Worm (Caenorhabditis elegans): ENCODE measurements around the gene cal-2.
A peak's percentile ranks its signal among the peaks of the same experiment; 100 is the strongest.

cal-2 gene

DNA sequence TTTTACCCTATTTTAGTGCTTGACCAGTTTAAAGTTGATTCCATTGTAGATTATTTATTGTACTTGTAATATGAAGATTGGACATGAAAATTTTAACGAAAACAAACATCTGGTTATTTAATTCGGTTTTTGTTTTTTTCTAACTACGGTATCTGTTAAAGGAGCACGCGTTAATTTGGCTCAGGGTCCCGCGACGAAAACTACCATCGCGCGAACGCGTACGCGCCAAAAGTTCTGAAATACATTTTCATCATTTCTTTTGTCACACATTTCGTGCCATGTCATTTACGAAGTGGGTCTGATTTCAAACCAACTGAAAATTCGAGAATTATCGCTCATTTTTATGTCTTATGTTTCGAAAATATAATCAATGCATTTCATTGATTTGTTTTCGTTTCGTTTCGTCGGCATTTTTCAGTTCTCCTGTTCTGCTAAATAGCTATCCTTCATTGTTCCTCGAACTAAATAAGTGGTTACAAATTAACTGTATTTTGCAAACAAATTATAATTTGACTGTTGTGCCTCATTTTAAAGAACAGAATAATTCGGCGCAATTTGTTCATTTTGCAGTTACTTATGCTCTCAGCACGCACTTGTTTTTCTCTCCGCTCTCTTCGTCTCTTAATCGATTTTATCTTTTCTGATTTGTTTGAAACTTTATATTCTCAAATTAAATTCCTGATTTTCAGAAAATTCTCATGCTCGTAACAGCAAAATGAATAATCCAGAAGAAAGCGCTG is 26.7 kb upstream of the cal-2 start, which contains the start of gene T21B10.3 (continued):
- TF ChIP-seq sea-2 (GFP tag; IDR thresholded peaks at IDR 0.05) (no peak), athp-1 (tag; optimal IDR thresholded peaks at IDR 0.05) (peak; percentile 90), repo-1 (tag; optimal IDR thresholded peaks at IDR 0.05) (peak; percentile 86), gei-17 (GFP tag; optimal IDR thresholded peaks at IDR 0.05) (peak; percentile 31), lsl-1 (GFP tag; optimal IDR thresholded peaks at IDR 0.05) (peak; percentile 100), F49E8.2 (tag; optimal IDR thresholded peaks at IDR 0.05; ENCODE audit: insufficient read depth) (peak; percentile 94), ekl-4 (GFP tag; IDR thresholded peaks at IDR 0.05) (peak; percentile 86), bed-2 (GFP tag; IDR thresholded peaks at IDR 0.05) (peak; percentile 24; the same call in 1 of the 2 replicates), lin-35 (GFP tag; optimal IDR thresholded peaks at IDR 0.05) (peak in 2 of 3 experiments; percentile 53 to 89), ZK185.1 (tag; optimal IDR thresholded peaks at IDR 0.05; ENCODE audit: poor library complexity, severe bottlenecking) (peak; percentile 33), nhr-120 (GFP tag; IDR thresholded peaks at IDR 0.05) (no peak), K12H6.12 (tag; optimal IDR thresholded peaks at IDR 0.05) (no peak), ccch-3 (GFP tag; optimal IDR thresholded peaks at IDR 0.05) (no peak), attf-3 (GFP tag; conservative IDR thresholded peaks at IDR 0.05) (peak; percentile 55), lir-1 (GFP tag; conservative IDR thresholded peaks at IDR 0.05) (peak; percentile 81), F55B11.4 (tag; optimal IDR thresholded peaks at IDR 0.05; ENCODE audit: borderline replicate concordance, insufficient read depth) (no peak), F10E7.11 (tag; optimal IDR thresholded peaks at IDR 0.05) (no peak), efl-1 (GFP tag; optimal IDR thresholded peaks at IDR 0.05) (peak; percentile 99)

DNA sequence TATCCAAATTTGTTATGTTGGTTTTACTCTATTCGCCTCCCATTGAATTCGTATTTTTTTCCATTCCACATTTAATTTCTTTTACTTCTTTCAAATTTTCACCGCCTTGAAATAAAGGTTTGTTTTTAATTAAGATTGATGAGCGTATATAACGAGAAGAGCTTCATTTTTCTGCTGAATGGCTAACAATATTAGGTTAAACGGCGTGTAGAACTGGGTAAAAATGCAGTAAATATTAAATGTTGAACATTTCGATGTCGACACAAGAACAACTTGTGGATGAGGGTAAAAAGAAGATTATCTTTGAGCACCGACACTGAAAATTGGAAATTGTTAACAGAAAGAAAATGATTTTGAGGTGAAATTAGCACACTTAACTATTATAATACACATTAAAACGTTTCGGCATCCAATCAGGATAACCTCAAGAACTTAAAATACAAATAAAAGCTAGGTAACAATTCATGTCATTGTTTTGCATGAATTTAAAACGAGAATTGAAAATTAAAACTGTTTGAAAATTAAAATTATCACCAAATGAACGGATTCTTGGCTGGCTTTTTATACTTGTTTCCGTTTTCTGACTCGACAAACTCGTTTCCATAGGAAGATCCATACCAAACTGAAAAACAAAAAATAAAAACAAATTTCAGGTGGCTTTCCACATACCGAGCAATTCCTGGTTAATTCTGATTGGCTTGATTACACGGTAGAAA is 21.4 kb upstream of the cal-2 start:
- no peak for TF ChIP-seq lir-1 (GFP tag; conservative IDR thresholded peaks at IDR 0.05)
- peak; percentile 47; the same call in 1 of the 2 replicates for TF ChIP-seq lin-26 (GFP tag; IDR thresholded peaks at IDR 0.05)
- TF ChIP-seq hrde-1 (tag; optimal IDR thresholded peaks at IDR 0.05; ENCODE audit: borderline replicate concordance), result peak; percentile 84
- TF ChIP-seq B0035.1 (tag; optimal IDR thresholded peaks at IDR 0.05), result no peak
- TF ChIP-seq tbp1 (GFP tag; optimal IDR thresholded peaks at IDR 0.05), result peak; percentile 30
- no peak for TF ChIP-seq lag-1 (GFP tag; IDR thresholded peaks at IDR 0.05)
- TF ChIP-seq chd-7 (tag; optimal IDR thresholded peaks at IDR 0.05), result peak; percentile 17
- TF ChIP-seq Y53G8AR.9 (GFP tag; conservative IDR thresholded peaks at IDR 0.05), result 0 out of 2 replicates have a peak, but pooled peaks have one; percentile 56
- TF ChIP-seq F49E8.2 (tag; optimal IDR thresholded peaks at IDR 0.05; ENCODE audit: insufficient read depth), result peak; percentile 54
- peak; percentile 9 for TF ChIP-seq lin-54 (GFP tag; optimal IDR thresholded peaks at IDR 0.05)
- peak; percentile 2 for TF ChIP-seq lsl-1 (GFP tag; optimal IDR thresholded peaks at IDR 0.05)
- no peak for TF ChIP-seq sptf-2 (GFP tag; optimal IDR thresholded peaks at IDR 0.05)
- TF ChIP-seq ZK185.1 (tag; optimal IDR thresholded peaks at IDR 0.05; ENCODE audit: poor library complexity, severe bottlenecking), result peak; percentile 1
- TF ChIP-seq F10E7.11 (tag; optimal IDR thresholded peaks at IDR 0.05), result peak; percentile 6
- no peak for TF ChIP-seq sdz-38 (tag; optimal IDR thresholded peaks at IDR 0.05)
- no peak for TF ChIP-seq egl-44 (GFP tag; IDR thresholded peaks at IDR 0.05)
- TF ChIP-seq rec-8 (tag; optimal IDR thresholded peaks at IDR 0.05), result peak in 1 of 2 experiments; percentile 3
- TF ChIP-seq Y95B8A.8 (GFP tag; IDR thresholded peaks at IDR 0.05), result peak; percentile 80
- TF ChIP-seq Y67H2A.10 (GFP tag; conservative IDR thresholded peaks at IDR 0.05), result no peak
- TF ChIP-seq madf-10 (tag; optimal IDR thresholded peaks at IDR 0.05), result no peak
- TF ChIP-seq attf-6 (GFP tag; IDR thresholded peaks at IDR 0.05), result 0 out of 2 replicates have a peak, but pooled peaks have one; percentile 17
- TF ChIP-seq snpc-3.4 (tag; optimal IDR thresholded peaks at IDR 0.05), result peak; percentile 1
- no peak for TF ChIP-seq F23B12.7 (tag; optimal IDR thresholded peaks at IDR 0.05; ENCODE audit: insufficient read depth)
- TF ChIP-seq repo-1 (tag; optimal IDR thresholded peaks at IDR 0.05), result peak; percentile 9
- no peak for TF ChIP-seq nhr-80 (tag; optimal IDR thresholded peaks at IDR 0.05)
- peak; percentile 34; the same call in 1 of the 2 replicates for TF ChIP-seq D2030.7 (GFP tag; IDR thresholded peaks at IDR 0.05)
- TF ChIP-seq F52B5.7 (tag; optimal IDR thresholded peaks at IDR 0.05), result peak; percentile 50
- peak; percentile 43 for TF ChIP-seq dpff-1 (tag; optimal IDR thresholded peaks at IDR 0.05)
- no peak for TF ChIP-seq ceh-27 (GFP tag; optimal IDR thresholded peaks at IDR 0.05)
- peak; percentile 68; the same call in 1 of the 2 replicates for TF ChIP-seq Y56A3A.18 (GFP tag; IDR thresholded peaks at IDR 0.05)

All from whole organism, young adult.